Worm (Caenorhabditis elegans): Measurements from ENCODE around the gene F59B1.8.

Gene F59B1.8

DNA sequence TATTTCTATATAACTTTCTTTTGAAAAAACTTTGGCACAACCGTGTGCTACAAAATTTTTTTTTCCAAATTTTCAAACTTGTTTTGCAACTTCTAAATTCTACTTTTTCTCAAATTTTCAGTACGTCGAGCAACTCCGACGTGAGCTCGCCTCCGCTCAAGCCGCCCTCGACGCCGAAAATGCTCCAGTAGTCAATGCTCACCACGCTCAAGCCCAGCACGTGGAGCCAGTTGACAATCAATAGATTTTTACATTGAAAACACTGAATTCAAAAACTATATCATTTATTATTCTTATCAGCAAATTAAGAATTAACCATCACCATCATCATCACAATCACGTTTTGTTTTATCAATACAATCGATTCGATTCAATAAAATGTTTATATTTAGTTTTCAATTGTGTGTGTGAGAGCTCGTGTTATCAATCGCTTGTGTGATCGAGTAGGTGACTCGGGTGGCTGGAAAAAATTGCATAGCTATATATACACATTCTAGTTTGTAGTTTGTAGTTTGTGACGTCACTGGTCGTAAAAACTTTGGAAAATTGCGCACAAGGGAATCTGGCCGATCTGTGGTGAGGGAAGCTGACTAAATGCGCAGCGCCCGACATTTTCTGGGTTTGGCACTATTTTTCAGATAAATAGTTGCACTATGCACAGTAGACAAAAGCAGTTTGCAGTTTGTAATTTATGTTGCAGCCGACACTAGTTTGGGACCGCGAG, 9.6 kb downstream of the F59B1.8 start (continued):
- TF ChIP-seq Y48G9A.11 (GFP tag; IDR thresholded peaks at IDR 0.05) = no peak
- no peak for TF ChIP-seq vab-7 (GFP tag; IDR thresholded peaks at IDR 0.05)
- no peak for TF ChIP-seq unc-130 (GFP tag; optimal IDR thresholded peaks at IDR 0.05)
- TF ChIP-seq madf-9 (GFP tag; conservative IDR thresholded peaks at IDR 0.05) = no peak
- TF ChIP-seq spr-3 (GFP tag; optimal IDR thresholded peaks at IDR 0.05) = no peak
- no peak for TF ChIP-seq nhr-11 (tag; optimal IDR thresholded peaks at IDR 0.05)
- TF ChIP-seq skn-1 (tag; optimal IDR thresholded peaks at IDR 0.05) = no peak
- TF ChIP-seq daf-16 (GFP tag; optimal IDR thresholded peaks at IDR 0.05) = peak in 1 of 2 experiments; percentile 32
- peak; percentile 98 for TF ChIP-seq daf-16 (tag; optimal IDR thresholded peaks at IDR 0.05)
- TF ChIP-seq hif-1 (tag; optimal IDR thresholded peaks at IDR 0.05) = peak in 1 of 2 experiments; percentile 62
- no peak for TF ChIP-seq arid-1 (GFP tag; conservative IDR thresholded peaks at IDR 0.05)
- TF ChIP-seq lin-13 (GFP tag; optimal IDR thresholded peaks at IDR 0.05) = no peak
- no peak for TF ChIP-seq egl-27 (tag; optimal IDR thresholded peaks at IDR 0.05)
- TF ChIP-seq aha-1 (tag) = no peak
- no peak for TF ChIP-seq lir-3 (tag; optimal IDR thresholded peaks at IDR 0.05)
- no peak for TF ChIP-seq zag-1 (tag; optimal IDR thresholded peaks at IDR 0.05)
- TF ChIP-seq sdz-12 (GFP tag; optimal IDR thresholded peaks at IDR 0.05) = no peak
- no peak for TF ChIP-seq ZK337.2 (GFP tag; IDR thresholded peaks at IDR 0.05)
- TF ChIP-seq mes-2 (tag; optimal IDR thresholded peaks at IDR 0.05; ENCODE audit: poor library complexity, severe bottlenecking) = peak; percentile 44
- TF ChIP-seq zip-2 (tag; optimal IDR thresholded peaks at IDR 0.05) = peak; percentile 14
- peak; percentile 71 for TF ChIP-seq dmd-6 (GFP tag; IDR thresholded peaks at IDR 0.05)
- peak; percentile 83 for TF ChIP-seq hlh-30 (tag; optimal IDR thresholded peaks at IDR 0.05; ENCODE audit: insufficient read depth)
- TF ChIP-seq gei-8 (GFP tag; optimal IDR thresholded peaks at IDR 0.05) = no peak

DNA sequence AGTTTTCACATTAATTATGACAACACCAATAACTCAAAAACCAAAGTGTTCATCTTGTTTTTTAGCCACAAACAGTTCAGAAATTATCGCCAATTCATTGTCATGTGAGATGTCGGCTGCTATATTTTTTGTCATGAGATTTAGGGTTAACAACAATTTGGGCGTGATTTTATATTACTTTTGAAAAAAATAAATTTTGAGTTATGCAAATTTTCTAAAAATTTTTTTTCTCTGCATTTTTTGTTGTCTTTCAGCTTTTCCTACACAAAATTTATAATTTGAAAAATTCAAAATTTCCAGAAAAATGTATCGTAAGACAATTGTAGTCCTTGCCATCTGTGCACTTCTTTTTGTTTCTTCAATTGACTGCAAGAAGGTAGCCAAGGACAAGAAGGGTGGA, 11.0 kb downstream of the F59B1.8 start, which contains the start of gene F59B1.2:
Gene F59B1.2 (plus strand): TSS at position 301 of the 400 bp plus-strand sequence.
- TF ChIP-seq ceh-32 (tag; optimal IDR thresholded peaks at IDR 0.05; ENCODE audit: poor library complexity) = no peak
- peak; percentile 4 for TF ChIP-seq T20F7.1 (GFP tag; optimal IDR thresholded peaks at IDR 0.05)
- no peak for TF ChIP-seq pha-4 (GFP tag; IDR thresholded peaks at IDR 0.05)
- TF ChIP-seq pha-4 (tag; optimal IDR thresholded peaks at IDR 0.05) = no peak
- TF ChIP-seq hlh-30 (tag; optimal IDR thresholded peaks at IDR 0.05; ENCODE audit: insufficient read depth) = peak; percentile 27
- TF ChIP-seq madf-9 (GFP tag; conservative IDR thresholded peaks at IDR 0.05) = no peak
- TF ChIP-seq ama-1 (optimal IDR thresholded peaks at IDR 0.05) = no peak
- TF ChIP-seq Y48G9A.11 (GFP tag; IDR thresholded peaks at IDR 0.05) = no peak
- no peak for TF ChIP-seq nhr-48 (tag; optimal IDR thresholded peaks at IDR 0.05)
- no peak for TF ChIP-seq mep-1 (tag; optimal IDR thresholded peaks at IDR 0.05)
- TF ChIP-seq attf-4 (tag; optimal IDR thresholded peaks at IDR 0.05) = no peak
- no peak for TF ChIP-seq dmd-8 (GFP tag; IDR thresholded peaks at IDR 0.05)
- TF ChIP-seq daf-8 (GFP tag; IDR thresholded peaks at IDR 0.05) = no peak
- TF ChIP-seq ctbp-1 (GFP tag; IDR thresholded peaks at IDR 0.05) = no peak
- TF ChIP-seq aly-2 (tag; optimal IDR thresholded peaks at IDR 0.05) = no peak
- no peak for TF ChIP-seq egl-27 (tag; optimal IDR thresholded peaks at IDR 0.05)
- TF ChIP-seq nhr-42 (GFP tag; IDR thresholded peaks at IDR 0.05) = no peak
- TF ChIP-seq nhr-10 (tag; optimal IDR thresholded peaks at IDR 0.05) = no peak
- no peak for TF ChIP-seq aha-1 (tag)

DNA sequence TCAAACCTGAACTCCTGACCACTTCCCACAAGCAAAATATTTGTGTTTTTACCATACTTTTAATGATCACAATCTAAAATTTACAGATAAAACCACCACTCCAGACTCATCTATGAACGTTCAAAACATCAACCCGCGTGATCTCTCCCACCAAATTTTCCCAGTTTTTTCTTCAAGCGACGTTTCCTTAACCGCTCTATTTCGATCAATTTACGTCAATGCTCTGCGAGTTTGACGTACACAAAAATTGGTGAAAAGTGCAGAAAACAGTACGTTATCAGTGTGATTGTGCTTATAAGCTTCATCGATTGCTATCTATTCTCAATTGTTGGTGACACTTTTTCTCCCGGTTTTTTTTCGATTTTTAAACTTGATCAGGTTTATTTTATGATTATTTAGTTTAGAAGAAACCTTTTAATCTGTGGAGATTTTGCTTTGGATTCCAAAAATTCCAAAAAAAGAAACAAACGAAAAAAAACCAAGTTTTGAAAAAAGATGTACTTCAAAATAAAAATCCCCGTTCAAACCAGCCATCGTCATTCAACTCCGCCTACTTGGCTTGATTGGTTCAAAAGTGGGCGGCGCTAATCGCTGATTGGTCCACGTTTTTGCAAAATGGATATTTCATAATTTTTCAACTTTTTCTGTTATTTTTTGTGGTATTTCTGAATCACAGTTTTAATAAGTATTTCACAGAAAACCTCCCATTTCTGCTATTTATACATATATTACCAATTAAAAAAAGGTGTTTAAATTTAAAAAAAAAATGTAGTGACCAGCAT, 11.6 kb downstream of the F59B1.8 start:
- TF ChIP-seq dmd-6 (GFP tag; IDR thresholded peaks at IDR 0.05) (peak; percentile 88), zfp-2 (tag; optimal IDR thresholded peaks at IDR 0.05) (no peak), zip-2 (tag; optimal IDR thresholded peaks at IDR 0.05) (no peak), Y75B8A.6 (GFP tag; IDR thresholded peaks at IDR 0.05) (no peak), F26F4.8 (GFP tag; conservative IDR thresholded peaks at IDR 0.05) (no peak), mxl-2 (GFP tag; conservative IDR thresholded peaks at IDR 0.05) (no peak), nhr-42 (GFP tag; IDR thresholded peaks at IDR 0.05) (no peak), nhr-102 (tag; optimal IDR thresholded peaks at IDR 0.05) (peak; percentile 74), ztf-11 (tag; optimal IDR thresholded peaks at IDR 0.05) (no peak), hmg-1.1 (GFP tag; IDR thresholded peaks at IDR 0.05) (no peak), dve-1 (tag; optimal IDR thresholded peaks at IDR 0.05; ENCODE audit: insufficient read depth) (peak; percentile 83), egl-27 (tag; optimal IDR thresholded peaks at IDR 0.05) (no peak), madf-9 (GFP tag; conservative IDR thresholded peaks at IDR 0.05) (no peak), ceh-32 (tag; optimal IDR thresholded peaks at IDR 0.05; ENCODE audit: poor library complexity) (no peak), spr-3 (GFP tag; optimal IDR thresholded peaks at IDR 0.05) (no peak), nhr-25 (tag; optimal IDR thresholded peaks at IDR 0.05; ENCODE audit: borderline replicate concordance, insufficient read depth) (no peak)

Data from whole organism, L4 larva.